Fruit fly (Drosophila melanogaster): Measurements from ENCODE around the gene Rabex-5.
"Not testable (repeated sequence)": the region's sequence is repeated elsewhere in the genome, so short reads cannot be mapped to it uniquely, and the experiment has no call there.

Rabex-5 gene

DNA sequence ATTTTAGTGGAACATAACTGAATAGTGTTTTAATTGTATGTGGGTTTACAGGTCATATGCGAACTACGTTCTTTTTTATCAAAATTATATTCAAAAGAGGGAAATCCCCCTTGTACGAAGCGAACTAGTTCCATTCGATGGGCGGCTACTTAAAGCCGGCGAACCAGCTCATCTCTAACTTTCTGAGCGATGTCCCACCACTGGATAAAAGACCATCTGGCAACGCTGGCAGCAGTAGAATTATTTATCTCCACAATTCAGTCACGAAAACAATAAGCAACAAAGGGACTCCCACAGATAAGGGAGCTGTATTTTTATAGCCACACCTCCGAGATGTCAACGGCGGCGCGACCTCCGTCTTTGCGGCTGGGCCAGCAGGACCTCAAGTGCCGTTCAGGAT, at the start of gene Rabex-5:
Gene Rabex-5, plus strand, starts transcription at position 221 of the 400 bp plus-strand sequence.
- TF ChIP-seq noc (tag; optimal IDR thresholded peaks at IDR 0.05), result no peak

dm6 chr3L:1246823-1247222, 48.9 kb upstream of the Rabex-5 start, which contains the start of gene CG32318:
Gene CG32318 (minus strand): TSS chr3L:1246923.
- not testable (repeated sequence) for TF ChIP-seq noc (tag; optimal IDR thresholded peaks at IDR 0.05)

- TF ChIP-seq noc (tag; optimal IDR thresholded peaks at IDR 0.05), result no peak
Observed at dm6 chr3L:1247627-1248295, 48.0 kb upstream of the Rabex-5 start, which contains the start of the genes Psf1 and Sac1. Gene Psf1 (minus strand): TSS chr3L:1247677. Gene Sac1 (plus strand): TSS chr3L:1247817.

- no peak for TF ChIP-seq noc (tag; optimal IDR thresholded peaks at IDR 0.05)
Observed at dm6 chr3L:1250396-1250795, 45.3 kb upstream of the Rabex-5 start, which contains the start of gene Bfc. Gene Bfc (plus strand): TSS chr3L:1250696.

DNA sequence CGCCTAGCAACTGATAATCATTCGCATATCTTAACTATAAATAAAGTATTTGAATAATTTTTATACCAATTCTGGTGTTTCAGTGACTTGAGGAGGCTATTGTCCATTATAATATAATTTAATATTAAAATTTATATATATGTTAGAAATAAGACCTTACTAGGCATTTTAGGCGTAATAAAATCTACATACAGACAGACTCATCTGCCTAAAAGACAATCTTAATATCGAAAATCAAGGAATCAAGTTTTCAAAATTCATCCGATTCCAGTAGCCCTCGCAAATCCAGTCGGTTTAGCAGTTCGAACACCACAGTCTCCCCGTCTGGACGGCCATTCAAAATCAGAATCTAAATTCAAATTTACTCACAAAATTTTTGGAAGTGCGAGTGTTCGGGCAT, 44.0 kb upstream of the Rabex-5 start, which contains the start of the genes CG9130 and CG9133:
Gene CG9130, plus strand, starts transcription at position 301 of the 400 bp plus-strand sequence.
Gene CG9133, plus strand, starts transcription at position 301 of the 400 bp plus-strand sequence.
- no peak for TF ChIP-seq noc (tag; optimal IDR thresholded peaks at IDR 0.05)

dm6 chr3L:1256061-1256780, 39.5 kb upstream of the Rabex-5 start, which contains the start of gene tfc:
Gene tfc (plus strand): TSS chr3L:1256449.
- no peak for TF ChIP-seq noc (tag; optimal IDR thresholded peaks at IDR 0.05)

dm6 chr3L:1258547-1258946, 37.2 kb upstream of the Rabex-5 start:
- no peak for TF ChIP-seq noc (tag; optimal IDR thresholded peaks at IDR 0.05)

- TF ChIP-seq noc (tag; optimal IDR thresholded peaks at IDR 0.05), result no peak
Observed at dm6 chr3L:1264998-1265397, 30.7 kb upstream of the Rabex-5 start.

- TF ChIP-seq noc (tag; optimal IDR thresholded peaks at IDR 0.05), result no peak
Observed at dm6 chr3L:1265423-1266002, 30.2 kb upstream of the Rabex-5 start.

- no peak for TF ChIP-seq noc (tag; optimal IDR thresholded peaks at IDR 0.05)
Observed at dm6 chr3L:1269013-1269412, 26.7 kb upstream of the Rabex-5 start.

DNA sequence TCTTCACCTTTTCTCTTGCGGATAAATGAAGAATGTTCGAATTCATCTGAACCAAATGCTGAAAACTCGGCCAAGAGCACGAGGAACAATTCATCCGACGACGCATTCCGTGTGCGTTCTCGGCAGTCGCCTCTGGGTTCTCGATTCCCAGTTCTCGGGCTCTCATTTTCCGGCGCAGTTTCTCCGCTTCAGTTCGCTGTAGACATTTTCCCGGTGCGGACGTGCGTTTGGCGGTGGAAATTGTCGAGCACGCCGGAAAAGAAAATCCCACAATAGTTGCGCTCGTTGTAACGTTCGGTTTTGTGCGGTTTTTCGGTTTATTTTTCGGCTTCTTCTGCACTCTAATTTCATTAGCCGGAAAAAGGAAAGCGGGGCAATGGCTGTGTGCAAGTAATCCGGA, 19.9 kb upstream of the Rabex-5 start, which contains the start of gene CG32333:
Gene CG32333, plus strand, starts transcription at position 190 of the 400 bp plus-strand sequence.
- no peak for TF ChIP-seq noc (tag; optimal IDR thresholded peaks at IDR 0.05)

dm6 chr3L:1277937-1278336, 17.8 kb upstream of the Rabex-5 start:
- TF ChIP-seq noc (tag; optimal IDR thresholded peaks at IDR 0.05), result no peak

- no peak for TF ChIP-seq noc (tag; optimal IDR thresholded peaks at IDR 0.05)
Observed at dm6 chr3L:1279685-1280084, 16.0 kb upstream of the Rabex-5 start.

DNA sequence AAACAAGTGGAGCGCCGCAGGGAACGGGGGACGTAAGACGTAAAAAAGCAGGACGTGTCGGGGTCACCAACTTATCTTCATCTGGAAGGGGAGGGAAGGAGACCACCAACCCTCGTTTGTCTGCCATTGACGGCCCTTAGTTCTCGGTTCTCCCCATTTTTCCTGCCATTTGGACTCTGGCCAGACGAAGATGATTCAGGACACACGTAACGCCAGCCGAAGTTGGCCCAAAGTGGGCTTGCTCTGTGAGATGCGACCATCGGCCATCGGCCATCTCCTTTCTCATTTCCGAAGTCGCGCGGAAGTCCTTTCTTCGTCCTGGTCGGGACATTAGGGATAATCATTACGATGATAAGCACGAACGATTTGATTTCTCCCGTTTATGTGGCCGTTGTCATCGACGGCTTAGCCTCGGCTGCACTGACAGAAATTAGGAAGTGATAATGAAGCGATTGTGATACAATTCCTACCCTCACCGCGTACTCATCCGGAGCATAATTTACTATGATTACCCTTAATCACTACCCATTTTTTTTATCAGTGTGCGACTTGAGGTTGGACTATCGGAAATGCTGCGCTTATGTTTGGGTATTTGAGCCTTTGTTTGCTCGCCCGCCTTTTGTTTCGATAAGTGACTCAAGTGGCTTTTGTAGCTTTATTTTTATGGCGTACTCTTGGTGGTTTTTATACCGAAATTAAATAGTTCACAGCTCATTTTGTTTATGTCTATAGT, 14.7 kb upstream of the Rabex-5 start:
- TF ChIP-seq noc (tag; optimal IDR thresholded peaks at IDR 0.05), result no peak

DNA sequence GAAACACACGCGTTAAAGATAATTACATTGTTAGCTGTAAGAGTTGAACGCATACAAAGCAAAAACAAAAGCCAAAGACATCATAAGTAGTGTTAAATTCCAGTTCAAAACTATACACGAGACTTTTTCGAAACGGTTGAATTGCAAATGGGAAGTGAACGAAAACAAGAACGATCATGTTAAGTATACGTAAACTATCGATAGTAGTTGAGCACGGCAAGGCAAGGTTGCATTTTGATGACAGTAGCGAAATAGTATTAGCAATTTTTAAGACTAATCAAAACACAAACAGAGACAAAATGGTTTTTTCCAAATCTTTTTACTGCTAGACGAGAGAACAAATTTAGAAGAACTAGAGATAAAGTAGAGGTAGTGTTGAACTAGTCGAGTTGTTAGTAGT, 878 bp upstream of the Rabex-5 start:
- TF ChIP-seq noc (tag; optimal IDR thresholded peaks at IDR 0.05), result no peak

DNA sequence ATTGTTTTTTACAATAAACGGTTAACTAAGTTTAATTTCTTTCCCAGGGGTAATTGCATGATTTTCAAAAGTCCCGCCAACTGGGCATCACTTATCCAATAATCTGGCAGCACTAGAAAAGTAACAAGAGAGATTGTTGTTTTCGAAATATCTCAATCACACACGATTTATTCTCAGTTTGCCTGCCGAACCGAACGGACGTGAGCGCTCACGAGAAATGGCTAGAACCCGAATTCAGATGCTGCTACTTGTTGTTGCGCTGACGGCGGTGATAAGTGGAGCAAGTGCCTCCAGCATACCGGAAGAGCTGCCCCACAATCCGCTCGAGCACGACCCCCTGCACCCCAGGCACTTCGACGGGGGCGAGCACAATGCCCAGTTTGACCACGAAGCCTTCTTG, 2.8 kb downstream of the Rabex-5 start, which contains the start of gene scf:
Gene scf, plus strand, starts transcription at position 164 of the 400 bp plus-strand sequence.
- no peak for TF ChIP-seq noc (tag; optimal IDR thresholded peaks at IDR 0.05)

Measured in whole organism, larva.